Worm (Caenorhabditis elegans) whole organism, L2 larva: ENCODE results near the gene srh-63.

Experiments used
- R02D3.7 ChIP-seq: fragments of 150-350 bp; optimal IDR thresholded peaks from 2 replicates; lab custom pipeline; 2014; ENCODE audit warnings: missing biosample characterization, missing genetic modification characterization
- dmd-4 ChIP-seq: sonication (generic microtip); optimal IDR thresholded peaks from 2 replicates; lab custom pipeline; 2017; ENCODE audit warnings: missing biosample characterization, missing genetic modification characterization
- lsy-2 ChIP-seq, 2 experiments: fragments of 150-350 bp in 1 of 2; sonication (generic microtip) in 1 of 2; optimal IDR thresholded peaks; 2 replicates each; lab custom pipeline; 2014 to 2017; ENCODE audit warnings: missing biosample characterization in 2 of 2, missing genetic modification characterization in 2 of 2
- nhr-10 ChIP-seq: sonication (generic microtip); optimal IDR thresholded peaks from 2 replicates; lab custom pipeline; 2017; ENCODE audit warnings: missing biosample characterization, missing genetic modification characterization
- skn-1 ChIP-seq: sonication (generic microtip); optimal IDR thresholded peaks from 2 replicates; lab custom pipeline; 2017; ENCODE audit warnings: missing biosample characterization, missing genetic modification characterization
- snpc-4 ChIP-seq: fragments of 150-350 bp; optimal IDR thresholded peaks from 2 replicates; lab custom pipeline; 2014; ENCODE audit warnings: missing biosample characterization, missing genetic modification characterization

- TF ChIP-seq dmd-4 = no peak
- TF ChIP-seq lsy-2 (tag; optimal IDR thresholded peaks at IDR 0.05; lab: Kevin White, UChicago) = no peak
- TF ChIP-seq nhr-10 (tag; lab: Kevin White, UChicago) = no peak
- TF ChIP-seq snpc-4 (tag; lab: Kevin White, UChicago) = no peak
- TF ChIP-seq R02D3.7 (tag; lab: Kevin White, UChicago) = no peak
- TF ChIP-seq skn-1 (tag; lab: Kevin White, UChicago) = no peak
Observed at ce11 chrIV:14506042-14506441, 17.6 kb upstream of the srh-63 start.
